Worm (Caenorhabditis elegans) whole organism, early embryonic: ENCODE data around the gene srab-25.
A peak's percentile ranks its signal among the peaks of the same experiment; 100 is the strongest.

Experiments
- B0310.2 ChIP-seq: sonication (generic microtip); optimal IDR thresholded peaks from 2 replicates; lab custom pipeline; 2016; ENCODE audit warnings: mild to moderate bottlenecking, missing genetic modification characterization, missing compliant biosample characterization
- F13C5.2 ChIP-seq: sonication (generic microtip); optimal IDR thresholded peaks from 2 replicates; lab custom pipeline; 2017; ENCODE audit warnings: mild to moderate bottlenecking, missing genetic modification characterization, inconsistent platforms, missing compliant biosample characterization
- aly-1 ChIP-seq: sonication (generic microtip); optimal IDR thresholded peaks from 2 replicates; lab custom pipeline; 2016; ENCODE audit warnings: missing genetic modification characterization, missing compliant biosample characterization
- ama-1 ChIP-seq: fragments of 150-350 bp; optimal IDR thresholded peaks from 2 replicates; lab custom pipeline; 2014
- ceh-13 ChIP-seq: fragments of 200-800 bp; sonication (Bioruptor generic); optimal IDR thresholded peaks from 2 replicates; lab custom pipeline; 2018; ENCODE audit warnings: mild to moderate bottlenecking, missing genetic modification characterization, missing compliant biosample characterization
- ceh-36 ChIP-seq: sonication (generic microtip); optimal IDR thresholded peaks from 2 replicates; lab custom pipeline; 2016; ENCODE audit warnings: missing genetic modification characterization, inconsistent platforms, missing compliant biosample characterization
- ets-7 ChIP-seq: sonication (generic microtip); optimal IDR thresholded peaks from 2 replicates; lab custom pipeline; 2016; ENCODE audit warnings: missing genotype, missing genetic modification characterization, missing compliant biosample characterization
- flt-1 ChIP-seq: fragments of 200-800 bp; sonication (Bioruptor generic); IDR thresholded peaks from 2 replicates; pipeline ENCODE4 v1.3.6; 2022; ENCODE audit warnings: missing genetic modification characterization, missing compliant biosample characterization
- hmbx-1 ChIP-seq: sonication (generic microtip); optimal IDR thresholded peaks from 2 replicates; lab custom pipeline; 2016; ENCODE audit warnings: mild to moderate bottlenecking, missing genetic modification characterization, missing compliant biosample characterization
- hmg-4 ChIP-seq: fragments of 200-800 bp; sonication (Bioruptor generic); optimal IDR thresholded peaks from 2 replicates; lab custom pipeline; 2018; ENCODE audit warnings: mild to moderate bottlenecking, missing genetic modification characterization, missing compliant biosample characterization
- hnd-1 ChIP-seq: sonication (generic microtip); optimal IDR thresholded peaks from 2 replicates; lab custom pipeline; 2016; ENCODE audit warnings: missing genetic modification characterization, missing compliant biosample characterization
- pes-1 ChIP-seq: fragments of 200-800 bp; sonication (Bioruptor generic); IDR thresholded peaks from 2 replicates; pipeline ENCODE4 v1.3.6; 2022; ENCODE audit warnings: missing genetic modification reagents, missing genetic modification characterization, missing compliant biosample characterization
- scrt-1 ChIP-seq: fragments of 200-800 bp; sonication (Bioruptor generic); IDR thresholded peaks from 2 replicates; pipeline ENCODE4 v1.3.6; 2022; ENCODE audit warnings: missing genetic modification characterization, missing compliant biosample characterization
- sea-1 ChIP-seq: fragments of 200-800 bp; sonication (Bioruptor generic); conservative IDR thresholded peaks from 2 replicates; pipeline ENCODE4 v1.3.6; 2022; ENCODE audit warnings: missing genetic modification characterization, missing compliant biosample characterization
- tbx-11 ChIP-seq: fragments of 200-800 bp; sonication (Bioruptor generic); IDR thresholded peaks from 2 replicates; pipeline ENCODE4 v1.3.6; 2022; ENCODE audit warnings: missing genetic modification characterization, missing compliant biosample characterization
- tbx-37 ChIP-seq: fragments of 200-800 bp; sonication (Bioruptor generic); conservative IDR thresholded peaks from 2 replicates; pipeline ENCODE4 v1.3.6; 2022; ENCODE audit warnings: missing genetic modification reagents, missing genetic modification characterization, missing compliant biosample characterization
- tra-4 ChIP-seq: sonication (generic microtip); optimal IDR thresholded peaks from 2 replicates; lab custom pipeline; 2017; ENCODE audit warnings: missing genetic modification characterization, missing compliant biosample characterization

The srab-25 gene

DNA sequence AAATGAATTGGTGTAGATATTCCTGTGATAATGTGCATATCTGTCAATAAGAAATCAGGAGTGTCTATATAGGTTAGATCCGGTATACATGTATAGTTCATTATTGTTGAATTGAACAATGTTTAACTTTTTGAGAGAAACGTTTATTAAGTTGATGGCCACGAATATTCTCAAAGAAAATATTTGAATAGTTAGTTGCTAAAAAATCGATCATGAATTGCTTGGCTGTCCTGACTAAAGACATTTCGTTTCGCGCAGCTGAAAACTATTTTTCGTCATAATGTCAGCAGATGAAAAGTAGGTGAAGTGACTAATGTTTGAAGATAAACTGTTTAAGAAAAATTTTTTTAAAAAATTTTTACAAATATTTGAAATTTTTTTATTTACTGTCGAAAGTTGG, 10.5 kb upstream of the srab-25 start, which contains the start of gene srh-199:
srh-199 (minus strand) TSS at position 101 of the 400 bp plus-strand sequence.
- no peak for TF ChIP-seq hmbx-1 (tag; lab: Kevin White, UChicago)
- TF ChIP-seq scrt-1 (GFP tag; lab: Robert Waterston, UW): no peak
- no peak for TF ChIP-seq tbx-37 (GFP tag; lab: Robert Waterston, UW)
- TF ChIP-seq flt-1 (GFP tag; lab: Robert Waterston, UW): no peak
- no peak for TF ChIP-seq tra-4 (tag; lab: Kevin White, UChicago)
- no peak for TF ChIP-seq tbx-11
- no peak for TF ChIP-seq ceh-13 (GFP tag; lab: Kevin White, UChicago)
- no peak for TF ChIP-seq hmg-4 (GFP tag; lab: Kevin White, UChicago)
- TF ChIP-seq ets-7 (tag; lab: Kevin White, UChicago): no peak

ce11 chrV:1749053-1749452, 8.1 kb upstream of the srab-25 start, which contains the start of gene ZK697.8:
Gene ZK697.8, minus strand, starts transcription at chrV:1749153.
- TF ChIP-seq ama-1 (lab: Kevin White, UChicago): no peak
- no peak for TF ChIP-seq B0310.2 (tag; lab: Kevin White, UChicago)
- TF ChIP-seq tbx-37 (GFP tag; lab: Robert Waterston, UW): no peak

ce11 chrV:1743205-1743870, 2.4 kb upstream of the srab-25 start, which contains the start of gene nhr-256:
Gene nhr-256, plus strand, starts transcription at chrV:1743771.
- TF ChIP-seq ceh-36 (tag; lab: Kevin White, UChicago) (peak; percentile 38), scrt-1 (GFP tag; lab: Robert Waterston, UW) (no peak)

- TF ChIP-seq hnd-1 (tag; lab: Kevin White, UChicago): no peak
- TF ChIP-seq sea-1 (GFP tag; lab: Robert Waterston, UW): no peak
Observed at ce11 chrV:1734569-1734968, 6.4 kb downstream of the srab-25 start, which contains the start of gene str-160. Gene str-160, plus strand, starts transcription at chrV:1734869.

DNA sequence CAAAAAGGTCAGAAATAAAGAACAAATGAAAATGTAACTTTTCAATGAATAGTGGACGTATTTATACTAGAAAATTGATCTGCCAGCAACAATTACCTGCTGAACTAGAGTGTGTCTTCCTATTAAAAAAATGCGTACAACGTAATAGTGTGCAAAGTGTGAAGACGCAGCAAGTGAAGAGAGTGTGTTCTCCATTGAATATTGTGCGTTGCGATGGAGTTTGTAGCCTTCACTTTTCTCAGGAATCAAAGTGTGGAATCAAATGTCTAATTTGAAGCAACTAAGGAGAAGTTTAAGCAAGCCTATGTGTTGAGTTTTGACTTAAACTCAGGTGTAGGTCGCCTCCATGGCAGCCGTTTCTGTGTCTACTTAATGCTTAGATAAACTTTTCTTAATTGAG, 9.1 kb downstream of the srab-25 start, which contains the start of gene gst-21:
gst-21 (minus strand) TSS at position 101 of the 400 bp plus-strand sequence.
- TF ChIP-seq sea-1 (GFP tag; lab: Robert Waterston, UW) (no peak), tra-4 (tag; lab: Kevin White, UChicago) (no peak), hnd-1 (tag; lab: Kevin White, UChicago) (no peak), aly-1 (tag; lab: Kevin White, UChicago) (no peak)

DNA sequence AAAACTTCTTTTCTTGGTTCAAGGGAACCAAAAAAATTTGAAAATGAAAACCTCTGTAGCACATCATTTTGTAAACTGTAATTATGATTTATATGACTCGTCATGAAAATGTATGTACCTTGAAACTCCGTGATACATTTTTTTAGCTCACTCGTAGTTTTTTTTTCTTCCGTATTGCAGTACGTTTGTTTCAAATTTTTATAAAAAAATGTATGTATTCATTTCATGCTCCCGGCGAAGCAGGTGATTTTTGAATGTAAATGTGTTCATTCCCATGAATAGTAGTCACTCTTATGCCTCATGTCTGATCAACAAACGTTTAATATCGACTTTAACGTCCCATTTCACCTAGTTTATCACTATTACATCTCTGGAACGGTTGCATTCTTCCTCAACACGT, 15.6 kb downstream of the srab-25 start, which contains the start of gene sri-27:
sri-27 (plus strand) TSS at position 301 of the 400 bp plus-strand sequence.
- TF ChIP-seq ceh-13 (GFP tag; lab: Kevin White, UChicago) (no peak), hmbx-1 (tag; lab: Kevin White, UChicago) (no peak), scrt-1 (GFP tag; lab: Robert Waterston, UW) (no peak), pes-1 (GFP tag; lab: Robert Waterston, UW) (no peak), B0310.2 (tag; lab: Kevin White, UChicago) (no peak), flt-1 (GFP tag; lab: Robert Waterston, UW) (no peak), tbx-11 (no peak), tra-4 (tag; lab: Kevin White, UChicago) (no peak), hnd-1 (tag; lab: Kevin White, UChicago) (no peak), sea-1 (GFP tag; lab: Robert Waterston, UW) (no peak), F13C5.2 (tag; lab: Kevin White, UChicago) (no peak), ets-7 (tag; lab: Kevin White, UChicago) (no peak), ama-1 (lab: Kevin White, UChicago) (no peak), ceh-36 (tag; lab: Kevin White, UChicago) (no peak), aly-1 (tag; lab: Kevin White, UChicago) (no peak), hmg-4 (GFP tag; lab: Kevin White, UChicago) (no peak), tbx-37 (GFP tag; lab: Robert Waterston, UW) (no peak)

DNA sequence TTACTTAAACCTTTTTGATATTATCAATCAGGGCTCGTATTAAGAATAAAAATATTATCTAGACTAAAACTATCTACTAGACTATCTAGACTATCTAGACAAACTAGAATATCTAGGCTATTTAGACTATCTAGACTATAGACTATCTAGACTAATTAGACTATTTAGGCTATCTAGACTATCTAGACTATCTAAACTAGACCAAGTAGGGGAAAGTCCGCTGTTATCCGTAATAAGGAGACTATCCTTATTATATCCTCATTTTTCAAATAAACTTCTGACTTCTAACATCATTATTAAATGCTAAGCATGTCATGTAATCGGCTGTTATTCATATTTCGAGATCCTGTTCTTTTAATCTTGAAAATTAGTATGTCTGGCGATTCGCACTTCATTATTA, 19.0 kb downstream of the srab-25 start, which contains the start of gene srw-101:
srw-101 (plus strand) TSS at position 301 of the 400 bp plus-strand sequence.
- TF ChIP-seq B0310.2 (tag; lab: Kevin White, UChicago) (no peak), ama-1 (lab: Kevin White, UChicago) (no peak)

- no peak for TF ChIP-seq tra-4 (tag; lab: Kevin White, UChicago)
- no peak for TF ChIP-seq hmbx-1 (tag; lab: Kevin White, UChicago)
- no peak for TF ChIP-seq flt-1 (GFP tag; lab: Robert Waterston, UW)
- no peak for TF ChIP-seq pes-1 (GFP tag; lab: Robert Waterston, UW)
- TF ChIP-seq ceh-13 (GFP tag; lab: Kevin White, UChicago): no peak
- no peak for TF ChIP-seq F13C5.2 (tag; lab: Kevin White, UChicago)
- TF ChIP-seq tbx-37 (GFP tag; lab: Robert Waterston, UW): no peak
- no peak for TF ChIP-seq tbx-11
- no peak for TF ChIP-seq ceh-36 (tag; lab: Kevin White, UChicago)
- TF ChIP-seq sea-1 (GFP tag; lab: Robert Waterston, UW): no peak
- TF ChIP-seq hnd-1 (tag; lab: Kevin White, UChicago): no peak
- TF ChIP-seq aly-1 (tag; lab: Kevin White, UChicago): no peak
- TF ChIP-seq ama-1 (lab: Kevin White, UChicago): no peak
Observed at ce11 chrV:1719927-1720326, 21.0 kb downstream of the srab-25 start, which contains the start of gene srw-102. Gene srw-102, plus strand, starts transcription at chrV:1720227.
